Fruit fly (Drosophila melanogaster): ENCODE measurements around the gene Polr1E.

The Polr1E gene

DNA sequence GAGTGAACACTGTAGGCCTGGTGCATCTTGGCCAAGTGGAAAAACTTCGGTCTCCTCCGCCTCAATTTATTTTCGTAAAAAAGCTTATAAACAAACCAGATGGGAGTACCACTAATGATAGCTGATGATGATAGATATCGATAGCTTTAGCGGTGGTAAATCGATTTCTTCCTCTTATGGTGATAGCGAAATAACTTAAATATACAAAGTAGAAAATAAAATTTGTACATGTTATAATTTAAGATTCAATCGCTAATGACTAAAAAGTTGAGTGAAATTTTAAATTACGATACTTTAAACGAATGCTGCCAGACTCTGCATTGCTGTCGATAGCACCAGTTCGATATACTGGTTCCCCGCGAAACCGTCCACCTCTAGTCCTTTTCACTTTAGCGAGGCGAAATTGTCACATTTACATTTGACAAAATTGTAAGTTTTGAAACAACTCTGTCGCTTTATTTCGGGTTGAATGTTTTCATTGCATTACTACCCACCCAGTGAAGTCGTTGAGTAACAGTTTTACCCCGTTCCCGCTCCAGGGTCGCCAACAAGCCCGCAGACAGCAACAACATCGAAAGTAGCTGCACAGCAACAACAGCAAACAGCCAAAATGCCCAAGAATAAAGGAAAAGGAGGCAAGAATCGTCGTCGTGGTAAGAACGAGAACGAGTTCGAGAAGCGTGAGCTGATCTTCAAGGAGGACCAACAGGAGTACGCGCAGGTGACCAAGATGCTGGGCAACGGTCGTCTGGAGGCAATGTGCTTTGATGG is 27.0 kb downstream of the Polr1E start, which contains the start of the genes Vps39 and eIF1A (continued):
- no peak for TF ChIP-seq CTCF (GFP tag; optimal IDR thresholded peaks at IDR 0.05)
- TF ChIP-seq CG10565 (GFP tag; optimal IDR thresholded peaks at IDR 0.05): no peak
- no peak for TF ChIP-seq lab (GFP tag; optimal IDR thresholded peaks at IDR 0.05)
- TF ChIP-seq CG4282 (GFP tag; optimal IDR thresholded peaks at IDR 0.05): no peak
- no peak for TF ChIP-seq aop (GFP tag; IDR thresholded peaks at IDR 0.05)
- TF ChIP-seq fd3F (GFP tag; optimal IDR thresholded peaks at IDR 0.05): peak; percentile 27
- no peak for TF ChIP-seq lov (optimal IDR thresholded peaks at IDR 0.05)
- no peak for TF ChIP-seq lov (GFP tag; IDR thresholded peaks at IDR 0.05)
- TF ChIP-seq NC2β (GFP tag; optimal IDR thresholded peaks at IDR 0.05): peak; percentile 50
- no peak for TF ChIP-seq Side (GFP tag; optimal IDR thresholded peaks at IDR 0.05)
- peak; percentile 92 for TF ChIP-seq BEAF-32 (GFP tag; optimal IDR thresholded peaks at IDR 0.05)
- no peak for TF ChIP-seq CG2875 (GFP tag; optimal IDR thresholded peaks at IDR 0.05)
- peak; percentile 15 for TF ChIP-seq zfh2 (GFP tag; optimal IDR thresholded peaks at IDR 0.05)
- no peak for TF ChIP-seq en (GFP tag; optimal IDR thresholded peaks at IDR 0.05)
- no peak for TF ChIP-seq dan (GFP tag; IDR thresholded peaks at IDR 0.05)
- no peak for TF ChIP-seq CG18011 (GFP tag; optimal IDR thresholded peaks at IDR 0.05)
- no peak for TF ChIP-seq dmrt11E (tag; optimal IDR thresholded peaks at IDR 0.05)
- no peak for TF ChIP-seq CG12299 (tag; optimal IDR thresholded peaks at IDR 0.05)
- TF ChIP-seq mirr (GFP tag; optimal IDR thresholded peaks at IDR 0.05): no peak
- TF ChIP-seq Nf-YC (tag; optimal IDR thresholded peaks at IDR 0.05): peak; percentile 56
- TF ChIP-seq B-H2 (GFP tag; optimal IDR thresholded peaks at IDR 0.05): peak; percentile 10
- TF ChIP-seq Dbx (GFP tag; IDR thresholded peaks at IDR 0.05): 0 out of 3 replicates have a peak, but pooled peaks have one; percentile 43
- TF ChIP-seq sens-2 (GFP tag; IDR thresholded peaks at IDR 0.05): no peak
- peak; percentile 1 for TF ChIP-seq kay (GFP tag; optimal IDR thresholded peaks at IDR 0.05)
- TF ChIP-seq CG17568 (GFP tag; optimal IDR thresholded peaks at IDR 0.05): no peak
- TF ChIP-seq bsh (GFP tag; optimal IDR thresholded peaks at IDR 0.05): peak in 1 of 2 experiments; percentile 6
- TF ChIP-seq CG10366 (GFP tag; IDR thresholded peaks at IDR 0.05): no peak; the same call in 1 of the 2 replicates
- no peak for TF ChIP-seq CG4854 (GFP tag; optimal IDR thresholded peaks at IDR 0.05)
- TF ChIP-seq odd (GFP tag; optimal IDR thresholded peaks at IDR 0.05): no peak
- no peak for TF ChIP-seq CG5953 (GFP tag; IDR thresholded peaks at IDR 0.05)
- no peak for TF ChIP-seq CG16815 (GFP tag; optimal IDR thresholded peaks at IDR 0.05)
- peak; percentile 29 for TF ChIP-seq ind (GFP tag; optimal IDR thresholded peaks at IDR 0.05)
- TF ChIP-seq ewg (GFP tag; optimal IDR thresholded peaks at IDR 0.05): peak; percentile 26
- TF ChIP-seq CG16779 (GFP tag; IDR thresholded peaks at IDR 0.05): no peak
- peak; percentile 31 for TF ChIP-seq tin (GFP tag; optimal IDR thresholded peaks at IDR 0.05)
- TF ChIP-seq p53 (GFP tag; optimal IDR thresholded peaks at IDR 0.05): peak; percentile 28
- TF ChIP-seq Neu2 (GFP tag; optimal IDR thresholded peaks at IDR 0.05; ENCODE audit: borderline replicate concordance): no peak
- no peak for TF ChIP-seq CG10431 (GFP tag; optimal IDR thresholded peaks at IDR 0.05)
- no peak for TF ChIP-seq Fer2 (tag; optimal IDR thresholded peaks at IDR 0.05)
- TF ChIP-seq CG2129 (GFP tag; IDR thresholded peaks at IDR 0.05; ENCODE audit: partially characterized antibody): peak; percentile 86
- no peak for TF ChIP-seq CG2199 (GFP tag; IDR thresholded peaks at IDR 0.05)
- no peak for TF ChIP-seq danr (GFP tag; IDR thresholded peaks at IDR 0.05)
- TF ChIP-seq vfl (GFP tag; optimal IDR thresholded peaks at IDR 0.05): no peak
- TF ChIP-seq tio (GFP tag; optimal IDR thresholded peaks at IDR 0.05): no peak
- no peak for TF ChIP-seq bcd (GFP tag; optimal IDR thresholded peaks at IDR 0.05)
- TF ChIP-seq yki (optimal IDR thresholded peaks at IDR 0.05): no peak
- peak; percentile 32 for TF ChIP-seq pum (GFP tag; optimal IDR thresholded peaks at IDR 0.05)
- no peak for TF ChIP-seq bowl (GFP tag; IDR thresholded peaks at IDR 0.05)
- no peak for TF ChIP-seq CG7839 (tag; optimal IDR thresholded peaks at IDR 0.05)
- peak; percentile 94 for TF ChIP-seq Dll (GFP tag; IDR thresholded peaks at IDR 0.05; ENCODE audit: partially characterized antibody)
- TF ChIP-seq h (optimal IDR thresholded peaks at IDR 0.05): no peak
